Fruit fly (Drosophila melanogaster) whole organism, adult: ENCODE measurements around the gene Grx5.

ENCODE experiments used
- CG11617 ChIP-seq: fragments of 200-800 bp; sonication (Bioruptor generic); optimal IDR thresholded peaks from 2 replicates; lab custom pipeline; 2017; ENCODE audit warnings: mild to moderate bottlenecking, missing biosample characterization, missing genetic modification reagents, missing genetic modification characterization
- CG12768 ChIP-seq: fragments of 200-800 bp; sonication (Bioruptor generic); optimal IDR thresholded peaks from 2 replicates; lab custom pipeline; 2017; ENCODE audit warnings: missing biosample characterization, missing genetic modification characterization, mild to moderate bottlenecking, moderate library complexity, missing genetic modification reagents
- CG14711 ChIP-seq: fragments of 200-800 bp; sonication (Bioruptor generic); optimal IDR thresholded peaks from 2 replicates; lab custom pipeline; 2018; ENCODE audit warnings: missing biosample characterization, mild to moderate bottlenecking, missing genetic modification characterization, moderate library complexity
- CG1620 ChIP-seq: fragments of 200-800 bp; sonication (Bioruptor generic); optimal IDR thresholded peaks from 2 replicates; lab custom pipeline; 2016; ENCODE audit warnings: missing biosample characterization, missing genetic modification characterization
- CG33017 ChIP-seq: fragments of 200-800 bp; sonication (Bioruptor generic); optimal IDR thresholded peaks from 2 replicates; lab custom pipeline; 2018; ENCODE audit warnings: missing biosample characterization, mild to moderate bottlenecking, missing genetic modification characterization, moderate library complexity
- CG5204 ChIP-seq: fragments of 200-800 bp; sonication (Bioruptor generic); optimal IDR thresholded peaks from 2 replicates; lab custom pipeline; 2016; ENCODE audit warnings: missing biosample characterization, missing genetic modification characterization
- CG7045 ChIP-seq: fragments of 200-800 bp; sonication (Bioruptor generic); optimal IDR thresholded peaks from 2 replicates; lab custom pipeline; 2017; ENCODE audit warnings: missing biosample characterization, mild to moderate bottlenecking, missing genetic modification characterization
- CG7101 ChIP-seq: fragments of 200-800 bp; sonication (Bioruptor generic); optimal IDR thresholded peaks from 2 replicates; lab custom pipeline; 2018; ENCODE audit warnings: missing biosample characterization, mild to moderate bottlenecking, missing genetic modification characterization, moderate library complexity
- Clk ChIP-seq: fragments of 200-800 bp; sonication (Bioruptor generic); optimal IDR thresholded peaks from 2 replicates; lab custom pipeline; 2017; ENCODE audit warnings: missing biosample characterization, missing genetic modification characterization
- Crg-1 ChIP-seq: fragments of 200-800 bp; sonication (Bioruptor generic); optimal IDR thresholded peaks from 2 replicates; lab custom pipeline; 2016; ENCODE audit warnings: missing biosample characterization, missing genetic modification characterization
- Hr96 ChIP-seq: fragments of 200-800 bp; sonication (Bioruptor generic); optimal IDR thresholded peaks from 2 replicates; lab custom pipeline; 2016; ENCODE audit warnings: missing biosample characterization, missing genetic modification characterization
- Mnt ChIP-seq: fragments of 200-800 bp; sonication (Bioruptor generic); optimal IDR thresholded peaks from 2 replicates; lab custom pipeline; 2016; ENCODE audit warnings: missing biosample characterization, mild to moderate bottlenecking, missing genetic modification characterization
- bab1 ChIP-seq: fragments of 200-800 bp; sonication (Bioruptor generic); optimal IDR thresholded peaks from 3 replicates; lab custom pipeline; 2019; ENCODE audit warnings: missing biosample characterization, mild to moderate bottlenecking, missing genetic modification characterization, moderate library complexity
- cic ChIP-seq: fragments of 200-800 bp; sonication (Bioruptor generic); optimal IDR thresholded peaks from 2 replicates; lab custom pipeline; 2017; ENCODE audit warnings: missing biosample characterization, mild to moderate bottlenecking, missing genetic modification characterization, moderate library complexity
- cnc ChIP-seq, 2 experiments: fragments of >200 bp; optimal IDR thresholded peaks; 2 replicates each; lab custom pipeline; 2017
- kay ChIP-seq: fragments of 200-800 bp; sonication (Bioruptor generic); peaks from one replicate; lab custom pipeline; 2016; ENCODE audit warnings: missing biosample characterization, missing genetic modification characterization, borderline replicate concordance
- ovo ChIP-seq: fragments of 200-800 bp; sonication (Bioruptor generic); optimal IDR thresholded peaks from 2 replicates; lab custom pipeline; 2016; ENCODE audit warnings: missing biosample characterization, missing genetic modification characterization
- pad ChIP-seq: fragments of 200-800 bp; sonication (Bioruptor generic); optimal IDR thresholded peaks from 3 replicates; lab custom pipeline; 2017; ENCODE audit warnings: missing biosample characterization, missing genetic modification characterization, mild to moderate bottlenecking, moderate library complexity, missing genetic modification reagents
- tj ChIP-seq: fragments of 200-800 bp; sonication (Bioruptor generic); optimal IDR thresholded peaks from 3 replicates; lab custom pipeline; 2017; ENCODE audit warnings: missing biosample characterization, mild to moderate bottlenecking, missing genetic modification characterization, moderate library complexity
- toe ChIP-seq: fragments of 200-800 bp; sonication (Bioruptor generic); optimal IDR thresholded peaks from 2 replicates; lab custom pipeline; 2016; ENCODE audit warnings: missing biosample characterization, missing genetic modification characterization

The Grx5 gene

DNA sequence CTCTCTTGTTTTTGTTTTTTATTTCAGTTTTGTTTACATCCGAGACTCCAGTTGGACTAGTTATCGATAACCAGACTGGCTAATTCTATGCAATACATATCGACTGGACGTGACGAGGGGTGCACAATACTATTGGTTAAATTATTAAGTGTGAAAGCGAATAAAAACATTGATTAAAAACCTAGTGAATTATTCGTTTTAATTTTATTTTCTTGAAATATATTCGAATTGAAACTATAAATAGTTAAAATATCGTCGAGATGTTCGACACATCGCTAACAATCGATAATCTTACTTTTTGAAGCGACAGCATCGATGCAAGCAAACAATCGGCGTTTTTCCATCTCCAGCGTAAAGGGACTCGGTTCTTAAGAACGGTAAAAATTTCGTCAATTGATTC lies 1.0 kb upstream of the Grx5 start, which contains the start of the genes CG32590 and Flo2:
Gene CG32590, minus strand, starts transcription at position 60 of the 400 bp plus-strand sequence.
Gene Flo2, plus strand, starts transcription at position 330 of the 400 bp plus-strand sequence.
- TF ChIP-seq Clk (GFP tag; lab: Kevin White, UChicago) (peak; percentile 48), kay (GFP tag; lab: Kevin White, UChicago) (peak; percentile 71), Crg-1 (GFP tag; lab: Kevin White, UChicago) (peak; percentile 52), CG12768 (GFP tag; lab: Kevin White, UChicago) (peak; percentile 26), cnc (optimal IDR thresholded peaks at IDR 0.05; lab: Kevin White, UChicago) (no peak), CG7101 (peak; percentile 78), CG5204 (GFP tag; lab: Kevin White, UChicago) (no peak), CG14711 (tag; lab: Kevin White, UChicago) (peak; percentile 82), cic (GFP tag; lab: Kevin White, UChicago) (no peak), tj (GFP tag; lab: Kevin White, UChicago) (peak; percentile 64), Mnt (peak; percentile 81), bab1 (peak; percentile 87), toe (GFP tag; lab: Kevin White, UChicago) (peak; percentile 78), CG7045 (GFP tag; lab: Kevin White, UChicago) (no peak), CG33017 (tag; lab: Kevin White, UChicago) (peak; percentile 42), CG1620 (peak; percentile 91), pad (GFP tag; lab: Kevin White, UChicago) (peak; percentile 67), CG11617 (peak; percentile 44), ovo (peak; percentile 72), Hr96 (GFP tag; lab: Kevin White, UChicago) (no peak)

- TF ChIP-seq CG7045 (GFP tag; lab: Kevin White, UChicago) (no peak), Crg-1 (GFP tag; lab: Kevin White, UChicago) (no peak), cnc (optimal IDR thresholded peaks at IDR 0.05; lab: Kevin White, UChicago) (no peak), kay (GFP tag; lab: Kevin White, UChicago) (no peak), CG5204 (GFP tag; lab: Kevin White, UChicago) (no peak), bab1 (no peak), ovo (no peak), CG7101 (no peak), Mnt (no peak), pad (GFP tag; lab: Kevin White, UChicago) (no peak), CG33017 (tag; lab: Kevin White, UChicago) (no peak), CG12768 (GFP tag; lab: Kevin White, UChicago) (no peak), CG11617 (no peak), cic (GFP tag; lab: Kevin White, UChicago) (no peak)
These were observed 1.6 kb downstream of the Grx5 start, which contains the start of gene CG14410 for dm6 chrX:14836425-14836824. CG14410 (plus strand) TSS chrX:14836725.

dm6 chrX:14832562-14833303 lies 5.3 kb downstream of the Grx5 start, which contains the start of gene CG14411:
CG14411 (plus strand) TSS chrX:14832647.
- TF ChIP-seq bab1 (peak; percentile 14), ovo (peak; percentile 84), toe (GFP tag; lab: Kevin White, UChicago) (no peak), pad (GFP tag; lab: Kevin White, UChicago) (peak; percentile 17), Mnt (peak; percentile 85)

DNA sequence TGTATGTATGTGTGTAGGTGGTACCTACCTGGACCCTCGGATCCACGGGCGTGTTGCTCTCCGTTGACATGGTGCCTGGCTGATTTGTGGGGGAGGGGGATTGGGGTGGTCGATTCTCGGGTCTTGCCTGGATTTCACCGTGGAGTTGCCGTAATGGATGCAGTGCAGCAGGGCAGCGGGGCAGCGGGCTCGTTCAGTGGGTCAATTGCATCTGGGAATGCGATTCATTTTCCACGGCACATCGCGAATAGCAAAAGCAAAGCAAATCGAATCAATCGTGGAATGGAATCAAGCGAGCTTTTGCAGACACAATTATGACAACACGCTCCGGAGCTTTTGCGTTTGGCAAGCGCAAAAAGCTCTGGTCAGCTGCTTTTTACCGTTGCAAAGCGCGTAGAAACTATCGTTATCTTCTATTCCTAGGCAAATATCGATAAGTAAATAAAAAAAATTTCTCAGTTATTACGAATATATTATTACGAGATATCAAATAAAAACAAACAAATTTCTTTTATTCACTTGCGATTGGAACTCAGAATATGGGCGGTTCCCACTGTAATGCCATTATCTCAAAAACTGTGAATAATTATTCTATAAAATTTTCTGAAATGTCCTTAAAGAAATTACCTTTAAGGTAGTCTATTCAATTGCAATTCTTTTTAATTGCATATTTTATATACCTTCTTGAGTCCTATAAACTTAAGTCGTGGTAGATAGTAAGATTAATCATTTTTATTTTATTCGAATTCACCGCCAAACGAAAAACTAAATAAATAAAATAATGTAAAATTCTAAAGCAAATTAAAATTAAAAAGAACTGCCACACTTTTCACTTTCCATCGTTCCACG lies 6.1 kb downstream of the Grx5 start, which contains the start of gene CG14408:
Gene CG14408, minus strand, starts transcription at position 321 of the 849 bp plus-strand sequence.
- TF ChIP-seq CG14711 (tag; lab: Kevin White, UChicago) (no peak), cnc (optimal IDR thresholded peaks at IDR 0.05; lab: Kevin White, UChicago) (peak in 1 of 2 experiments; percentile 70), CG7045 (GFP tag; lab: Kevin White, UChicago) (no peak), CG1620 (no peak), CG11617 (no peak), Hr96 (GFP tag; lab: Kevin White, UChicago) (no peak), ovo (peak; percentile 99), Mnt (no peak), cic (GFP tag; lab: Kevin White, UChicago) (no peak), CG7101 (no peak), CG12768 (GFP tag; lab: Kevin White, UChicago) (no peak), tj (GFP tag; lab: Kevin White, UChicago) (no peak), Clk (GFP tag; lab: Kevin White, UChicago) (no peak), kay (GFP tag; lab: Kevin White, UChicago) (peak; percentile 97), toe (GFP tag; lab: Kevin White, UChicago) (peak; percentile 28)

dm6 chrX:14827643-14828042 lies 10.4 kb downstream of the Grx5 start:
- no peak for TF ChIP-seq Mnt
- TF ChIP-seq tj (GFP tag; lab: Kevin White, UChicago), result no peak
- TF ChIP-seq toe (GFP tag; lab: Kevin White, UChicago), result no peak
- TF ChIP-seq CG1620, result no peak
- TF ChIP-seq CG14711 (tag; lab: Kevin White, UChicago), result no peak
- TF ChIP-seq pad (GFP tag; lab: Kevin White, UChicago), result no peak
- TF ChIP-seq Hr96 (GFP tag; lab: Kevin White, UChicago), result no peak
- no peak for TF ChIP-seq CG5204 (GFP tag; lab: Kevin White, UChicago)
- no peak for TF ChIP-seq kay (GFP tag; lab: Kevin White, UChicago)
- TF ChIP-seq Clk (GFP tag; lab: Kevin White, UChicago), result no peak
- TF ChIP-seq CG7045 (GFP tag; lab: Kevin White, UChicago), result no peak
- TF ChIP-seq CG33017 (tag; lab: Kevin White, UChicago), result no peak
- TF ChIP-seq CG7101, result no peak
- TF ChIP-seq Crg-1 (GFP tag; lab: Kevin White, UChicago), result no peak
- TF ChIP-seq cnc (optimal IDR thresholded peaks at IDR 0.05; lab: Kevin White, UChicago), result no peak
- TF ChIP-seq CG11617, result no peak
- no peak for TF ChIP-seq bab1
